Fruit fly (Drosophila melanogaster) whole organism: ENCODE data around the gene CG6282.

Experiments
- CG8478 ChIP-seq: fragments of >200 bp; optimal IDR thresholded peaks from 2 replicates; lab custom pipeline; 2018; ENCODE audit warnings: inconsistent platforms
- EcR ChIP-seq, 2 experiments: fragments of >200 bp; optimal IDR thresholded peaks; 2 replicates each; lab custom pipeline; 2017; ENCODE audit warnings: missing biosample characterization in 2 of 2, missing genetic modification characterization in 2 of 2, missing genetic modification reagents in 2 of 2
- pan ChIP-seq: fragments of >200 bp; optimal IDR thresholded peaks from 2 replicates; lab custom pipeline; 2017
- psq ChIP-seq: fragments of >200 bp; optimal IDR thresholded peaks from 2 replicates; lab custom pipeline; 2017
- usp ChIP-seq: fragments of >200 bp; optimal IDR thresholded peaks from 2 replicates; lab custom pipeline; 2017; ENCODE audit warnings: missing biosample characterization, missing genetic modification characterization, mixed read lengths

DNA sequence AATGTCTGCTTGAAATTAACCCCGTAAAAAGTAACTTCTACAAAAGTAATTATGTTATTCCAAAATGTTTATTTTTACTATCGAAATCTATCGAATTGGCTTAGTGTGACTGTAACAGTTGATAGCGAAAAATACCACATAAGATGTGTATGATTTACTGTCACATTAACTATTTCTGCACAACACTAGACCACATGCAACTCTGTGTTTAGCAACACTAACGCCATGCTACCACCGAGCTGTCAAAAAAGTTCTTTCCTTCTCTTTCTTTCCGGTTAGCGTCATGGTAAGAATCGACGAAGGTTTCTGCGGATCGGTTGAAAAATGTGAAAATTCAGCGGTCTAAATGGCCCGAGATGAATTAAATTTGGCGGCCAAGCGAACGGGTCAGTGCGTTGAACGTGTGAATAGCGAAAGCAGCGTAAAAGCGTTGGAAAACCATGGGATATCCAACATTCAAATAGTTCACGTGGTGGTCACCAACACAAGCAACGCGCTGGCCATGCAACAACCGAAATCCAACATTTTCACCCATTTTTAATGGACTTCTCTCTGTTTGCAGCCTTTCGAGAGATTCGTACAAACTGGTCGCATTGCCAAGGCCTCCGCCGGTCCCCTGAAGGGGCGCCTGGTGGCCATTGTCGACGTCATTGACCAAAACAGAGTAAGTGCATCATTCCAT is 3.6 kb upstream of the CG6282 start, which contains the start of the genes Nelf-E and RpL14:
- TF ChIP-seq usp (GFP tag; lab: Kevin White, UChicago) (no peak), psq (lab: Kevin White, UChicago) (no peak), EcR (GFP tag; optimal IDR thresholded peaks at IDR 0.05; lab: Kevin White, UChicago) (no peak), pan (no peak), CG8478 (lab: Kevin White, UChicago) (no peak)
